Worm (Caenorhabditis elegans): Measurements from ENCODE around the gene C31C9.6.

- TF ChIP-seq flt-1 (GFP tag; IDR thresholded peaks at IDR 0.05): no peak
- TF ChIP-seq tab-1 (GFP tag; IDR thresholded peaks at IDR 0.05): no peak
Measured at ce11 chrII:13609655-13610054, 52.2 kb downstream of the C31C9.6 start, which contains the start of gene gst-20.
